Worm (Caenorhabditis elegans) whole organism, midembryonic: ENCODE data around the gene K08D8.1.

ENCODE experiments used
- T22C8.4 ChIP-seq: fragments of 200-800 bp; sonication (Bioruptor generic); IDR thresholded peaks from 2 replicates; pipeline ENCODE4 v1.3.6; 2022; ENCODE audit warnings: missing genetic modification characterization, missing compliant biosample characterization
- flt-1 ChIP-seq: fragments of 200-800 bp; sonication (Bioruptor generic); IDR thresholded peaks from 2 replicates; pipeline ENCODE4 v1.3.6; 2022; ENCODE audit warnings: missing genetic modification characterization, missing compliant biosample characterization
- klf-2 ChIP-seq: fragments of 200-800 bp; sonication (Bioruptor generic); conservative IDR thresholded peaks from 2 replicates; pipeline ENCODE4 v1.3.6; 2022; ENCODE audit warnings: missing genetic modification reagents, missing genetic modification characterization, missing compliant biosample characterization
- med-1 ChIP-seq: sonication (generic microtip); optimal IDR thresholded peaks from 2 replicates; lab custom pipeline; 2017; ENCODE audit warnings: missing genetic modification characterization, mild to moderate bottlenecking, missing compliant biosample characterization, antibody characterized with exemption, missing genetic modification reagents; ENCODE audit not compliant: insufficient read depth
- ztf-29 ChIP-seq: fragments of 200-800 bp; sonication (Bioruptor generic); IDR thresholded peaks from 2 replicates; pipeline ENCODE4 v1.3.6; 2022; ENCODE audit warnings: missing genetic modification reagents, missing genetic modification characterization, missing compliant biosample characterization

ce11 chrIV:12854372-12855114, 37.8 kb upstream of the K08D8.1 start:
- no peak for TF ChIP-seq T22C8.4 (GFP tag; lab: Robert Waterston, UW)
- TF ChIP-seq flt-1 (GFP tag; lab: Robert Waterston, UW) = no peak
- TF ChIP-seq ztf-29 (GFP tag; lab: Robert Waterston, UW) = no peak
- TF ChIP-seq klf-2 (GFP tag; lab: Robert Waterston, UW) = no peak
- no peak for TF ChIP-seq med-1 (GFP tag; lab: Kevin White, UChicago)
